Fruit fly (Drosophila melanogaster): Measurements from ENCODE around the gene CG7611.
A peak's percentile ranks its signal among the peaks of the same experiment; 100 is the strongest.

dm6 chr3L:21516716-21517266, 6.2 kb upstream of the CG7611 start:
- TF ChIP-seq Lpt (GFP tag; optimal IDR thresholded peaks at IDR 0.05) (peak; percentile 44), CG31627 (GFP tag; optimal IDR thresholded peaks at IDR 0.05) (peak; percentile 42)
